Worm (Caenorhabditis elegans) whole organism, L1 larva: ENCODE results near the gene clec-49.

Source experiments
- C04F5.9 ChIP-seq: sonication (generic microtip); optimal IDR thresholded peaks from 2 replicates; lab custom pipeline; 2016; ENCODE audit warnings: missing genetic modification characterization, missing compliant biosample characterization
- C16A3.4 ChIP-seq: fragments of 150-350 bp; optimal IDR thresholded peaks from 2 replicates; lab custom pipeline; 2014; ENCODE audit warnings: missing biosample characterization, missing genetic modification characterization
- C34B4.2 ChIP-seq: sonication (generic microtip); optimal IDR thresholded peaks from 2 replicates; lab custom pipeline; 2017; ENCODE audit warnings: mild to moderate bottlenecking, missing genetic modification characterization, missing compliant biosample characterization
- F16B12.6 ChIP-seq: fragments of 150-350 bp; optimal IDR thresholded peaks from 2 replicates; lab custom pipeline; 2014; ENCODE audit warnings: missing biosample characterization, missing genetic modification characterization
- Y116A8C.19 ChIP-seq: sonication (generic microtip); optimal IDR thresholded peaks from 2 replicates; lab custom pipeline; 2016; ENCODE audit warnings: missing compliant biosample characterization, missing genetic modification characterization, borderline replicate concordance
- aly-2 ChIP-seq: fragments of 150-350 bp; optimal IDR thresholded peaks from 2 replicates; lab custom pipeline; 2014; ENCODE audit warnings: missing biosample characterization, missing genetic modification characterization
- blmp-1 ChIP-seq: fragments of 150-350 bp; optimal IDR thresholded peaks from 2 replicates; lab custom pipeline; 2014; ENCODE audit warnings: missing biosample characterization, missing genetic modification characterization
- ceh-82 ChIP-seq, 3 experiments: fragments of 150-350 bp in 1 of 3; sonication (generic microtip) in 2 of 3; optimal IDR thresholded peaks; 2 replicates each; lab custom pipeline; 2014 to 2017; ENCODE audit warnings: missing biosample characterization in 3 of 3, missing genetic modification characterization in 3 of 3
- ceh-88 ChIP-seq: fragments of 200-800 bp; sonication (Bioruptor generic); IDR thresholded peaks from 2 replicates; pipeline ENCODE4 v1.3.6; 2022; ENCODE audit warnings: missing genetic modification characterization, missing compliant biosample characterization
- ces-1 ChIP-seq: fragments of 150-350 bp; optimal IDR thresholded peaks from 2 replicates; lab custom pipeline; 2014; ENCODE audit warnings: missing biosample characterization, missing genetic modification reagents, missing genetic modification characterization
- dpl-1 ChIP-seq, 3 experiments: fragments of 150-350 bp in 2 of 3; sonication (generic microtip) in 1 of 3; optimal IDR thresholded peaks; 2 replicates each; lab custom pipeline; 2014 to 2017; ENCODE audit warnings: missing biosample characterization in 3 of 3, missing genetic modification characterization in 3 of 3, missing genetic modification reagents in 3 of 3
- efl-1 ChIP-seq, 4 experiments: fragments of 150-350 bp; optimal IDR thresholded peaks in 3 of 4; peaks in 1 of 4; 1 replicate in 1 of 4; 2 replicates in 3 of 4; lab custom pipeline; 2014; ENCODE audit warnings: missing biosample characterization in 2 of 4, missing genetic modification characterization in 2 of 4, missing genetic modification reagents in 2 of 4
- egl-13 ChIP-seq: sonication (generic microtip); optimal IDR thresholded peaks from 2 replicates; lab custom pipeline; 2016; ENCODE audit warnings: missing genotype, missing genetic modification reagents, missing genetic modification characterization, missing compliant biosample characterization
- elt-2 ChIP-seq: sonication (generic microtip); optimal IDR thresholded peaks from 2 replicates; lab custom pipeline; 2016; ENCODE audit warnings: missing genetic modification characterization, mild to moderate bottlenecking, inconsistent platforms, missing compliant biosample characterization, missing genetic modification reagents
- elt-3 ChIP-seq, 6 experiments: fragments of 150-350 bp in 1 of 6; sonication (generic microtip); optimal IDR thresholded peaks; 2 replicates each; lab custom pipeline; 2017 to 2018; ENCODE audit warnings: missing biosample characterization in 6 of 6, missing genetic modification characterization in 6 of 6, inconsistent platforms in 1 of 6
- ets-5 ChIP-seq: fragments of 200-800 bp; sonication (Bioruptor generic); IDR thresholded peaks from 2 replicates; pipeline ENCODE4 v1.3.6; 2022; ENCODE audit warnings: missing genetic modification characterization, missing compliant biosample characterization
- fkh-10 ChIP-seq: sonication (generic microtip); optimal IDR thresholded peaks from 2 replicates; lab custom pipeline; 2017; ENCODE audit warnings: missing biosample characterization, missing genetic modification reagents, missing genetic modification characterization
- fkh-4 ChIP-seq: sonication (generic microtip); optimal IDR thresholded peaks from 2 replicates; lab custom pipeline; 2016; ENCODE audit warnings: missing compliant biosample characterization, missing genetic modification characterization, borderline replicate concordance
- fkh-8 ChIP-seq: sonication (generic microtip); optimal IDR thresholded peaks from 2 replicates; lab custom pipeline; 2016; ENCODE audit warnings: mild to moderate bottlenecking, missing genetic modification characterization, missing compliant biosample characterization
- fos-1 ChIP-seq: fragments of 150-350 bp; optimal IDR thresholded peaks from 2 replicates; lab custom pipeline; 2014; ENCODE audit warnings: missing biosample characterization, missing genetic modification characterization
- grh-1 ChIP-seq: fragments of 200-800 bp; sonication (Bioruptor generic); IDR thresholded peaks from 2 replicates; pipeline ENCODE4 v1.3.6; 2022; ENCODE audit warnings: missing genetic modification reagents, missing genetic modification characterization, missing compliant biosample characterization
- hlh-4 ChIP-seq: sonication (generic microtip); optimal IDR thresholded peaks from 2 replicates; lab custom pipeline; 2016; ENCODE audit warnings: mild to moderate bottlenecking, missing genetic modification characterization, missing compliant biosample characterization
- irx-1 ChIP-seq: sonication (generic microtip); optimal IDR thresholded peaks from 2 replicates; lab custom pipeline; 2016; ENCODE audit warnings: missing genetic modification characterization, missing compliant biosample characterization
- isw-1 ChIP-seq: fragments of 200-800 bp; sonication (Bioruptor generic); IDR thresholded peaks from 2 replicates; pipeline ENCODE4 v1.3.6; 2022; ENCODE audit warnings: missing genetic modification characterization, missing compliant biosample characterization
- lin-13 ChIP-seq: fragments of 150-350 bp; optimal IDR thresholded peaks from 2 replicates; lab custom pipeline; 2014; ENCODE audit warnings: missing biosample characterization, missing genetic modification reagents, missing genetic modification characterization
- lin-14 ChIP-seq: fragments of 200-800 bp; sonication (Bioruptor generic); optimal IDR thresholded peaks from 2 replicates; lab custom pipeline; 2018; ENCODE audit warnings: mild to moderate bottlenecking, missing genetic modification characterization, moderate library complexity, missing compliant biosample characterization
- lin-35 ChIP-seq, 2 experiments: fragments of 150-350 bp; optimal IDR thresholded peaks; 2 replicates each; lab custom pipeline; 2014; ENCODE audit warnings: missing biosample characterization in 2 of 2, missing genetic modification characterization in 2 of 2, missing genetic modification reagents in 2 of 2
- lsy-2 ChIP-seq, 2 experiments: fragments of 150-350 bp; optimal IDR thresholded peaks; 2 replicates each; lab custom pipeline; 2014; ENCODE audit warnings: missing biosample characterization in 2 of 2, missing genetic modification characterization in 2 of 2
- mdl-1 ChIP-seq, 2 experiments: fragments of 150-350 bp; optimal IDR thresholded peaks; 2 replicates each; lab custom pipeline; 2014 to 2017; ENCODE audit warnings: missing biosample characterization in 2 of 2, missing genetic modification characterization in 2 of 2, inconsistent platforms in 1 of 2
- nhr-237 ChIP-seq: fragments of 150-350 bp; optimal IDR thresholded peaks from 2 replicates; lab custom pipeline; 2014; ENCODE audit warnings: missing biosample characterization, missing genetic modification characterization
- nhr-28 ChIP-seq: fragments of 150-350 bp; optimal IDR thresholded peaks from 2 replicates; lab custom pipeline; 2014; ENCODE audit warnings: missing biosample characterization, missing genetic modification characterization
- nhr-47 ChIP-seq: sonication (generic microtip); optimal IDR thresholded peaks from 2 replicates; lab custom pipeline; 2016; ENCODE audit warnings: mild to moderate bottlenecking, missing genetic modification characterization, moderate library complexity, missing compliant biosample characterization
- nhr-85 ChIP-seq: sonication (generic microtip); peaks from one replicate; lab custom pipeline; 2016; ENCODE audit warnings: missing genetic modification characterization, inconsistent platforms, missing compliant biosample characterization
- nhr-90 ChIP-seq: sonication (generic microtip); optimal IDR thresholded peaks from 2 replicates; lab custom pipeline; 2016; ENCODE audit warnings: mild to moderate bottlenecking, missing genetic modification characterization, missing compliant biosample characterization; ENCODE audit not compliant: poor library complexity
- pag-3 ChIP-seq: sonication (generic microtip); optimal IDR thresholded peaks from 2 replicates; lab custom pipeline; 2017; ENCODE audit warnings: missing genetic modification characterization, mild to moderate bottlenecking, missing compliant biosample characterization, antibody characterized with exemption, borderline replicate concordance; ENCODE audit not compliant: insufficient read depth
- pax-3 ChIP-seq: fragments of 200-800 bp; sonication (Bioruptor generic); optimal IDR thresholded peaks from 2 replicates; lab custom pipeline; 2018; ENCODE audit warnings: mild to moderate bottlenecking, missing genetic modification characterization, moderate library complexity, missing compliant biosample characterization
- pqm-1 ChIP-seq: sonication (generic microtip); optimal IDR thresholded peaks from 3 replicates; lab custom pipeline; 2017; ENCODE audit warnings: missing biosample characterization, missing genetic modification characterization
- rnt-1 ChIP-seq: sonication (generic microtip); optimal IDR thresholded peaks from 2 replicates; lab custom pipeline; 2016; ENCODE audit warnings: mild to moderate bottlenecking, missing genetic modification characterization, moderate library complexity, missing compliant biosample characterization
- snpc-4 ChIP-seq: fragments of 150-350 bp; optimal IDR thresholded peaks from 2 replicates; lab custom pipeline; 2014; ENCODE audit warnings: missing biosample characterization, missing genetic modification characterization
- snu-23 ChIP-seq: sonication (generic microtip); optimal IDR thresholded peaks from 2 replicates; lab custom pipeline; 2016; ENCODE audit warnings: missing genetic modification characterization, missing compliant biosample characterization
- sox-4 ChIP-seq: sonication (generic microtip); optimal IDR thresholded peaks from 2 replicates; lab custom pipeline; 2016; ENCODE audit warnings: missing genetic modification characterization, missing compliant biosample characterization
- sptf-1 ChIP-seq: fragments of 150-350 bp; optimal IDR thresholded peaks from 2 replicates; lab custom pipeline; 2014; ENCODE audit warnings: missing biosample characterization, missing genetic modification characterization
- tbx-2 ChIP-seq: sonication (generic microtip); optimal IDR thresholded peaks from 2 replicates; lab custom pipeline; 2016; ENCODE audit warnings: missing genetic modification characterization, missing compliant biosample characterization
- tlp-1 ChIP-seq: fragments of 150-350 bp; optimal IDR thresholded peaks from 2 replicates; lab custom pipeline; 2014; ENCODE audit warnings: missing biosample characterization, missing genetic modification characterization
- unc-130 ChIP-seq: fragments of 150-350 bp; optimal IDR thresholded peaks from 2 replicates; lab custom pipeline; 2017; ENCODE audit warnings: missing biosample characterization, missing genetic modification characterization, inconsistent platforms
- unc-30 ChIP-seq: sonication (generic microtip); optimal IDR thresholded peaks from 2 replicates; lab custom pipeline; 2017; ENCODE audit warnings: missing biosample characterization, missing genetic modification characterization
- unc-98 ChIP-seq: fragments of 200-800 bp; sonication (Bioruptor generic); IDR thresholded peaks from 2 replicates; pipeline ENCODE4 v1.3.6; 2022; ENCODE audit warnings: missing genetic modification characterization, missing compliant biosample characterization
- zag-1 ChIP-seq: fragments of 150-350 bp; optimal IDR thresholded peaks from 2 replicates; lab custom pipeline; 2014; ENCODE audit warnings: missing biosample characterization, missing genetic modification characterization
- ztf-11 ChIP-seq, 2 experiments: sonication (generic microtip); optimal IDR thresholded peaks; 2 replicates each; lab custom pipeline; 2016 to 2017; ENCODE audit warnings: missing genetic modification characterization in 2 of 2, missing biosample characterization in 1 of 2, missing compliant biosample characterization in 1 of 2

clec-49 gene

DNA sequence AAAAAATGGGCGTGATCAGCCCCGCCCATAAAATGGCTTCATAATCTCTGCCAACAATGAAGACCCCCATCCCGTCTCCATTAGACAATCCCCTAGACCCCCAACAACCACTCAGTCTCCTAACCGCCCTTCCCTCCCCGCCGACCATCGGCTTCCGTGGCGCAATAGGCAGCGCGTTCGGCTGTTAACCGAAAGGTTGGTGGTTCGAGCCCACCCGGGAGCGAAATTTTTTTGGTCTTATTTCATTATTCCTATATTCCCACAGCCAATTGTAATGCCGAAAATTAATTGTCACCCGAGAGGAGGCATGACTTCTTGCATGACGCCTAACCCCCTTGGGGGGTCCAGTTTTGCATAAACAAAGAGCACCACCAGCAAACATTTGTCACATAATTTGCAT is 28.1 kb downstream of the clec-49 start (continued):
- TF ChIP-seq blmp-1 (tag; lab: Kevin White, UChicago) (no peak), ceh-82 (tag; optimal IDR thresholded peaks at IDR 0.05; lab: Kevin White, UChicago) (peak in 1 of 3 experiments; percentile 14), elt-2 (no peak), egl-13 (no peak), ceh-88 (GFP tag; lab: Robert Waterston, UW) (no peak), lin-13 (no peak), irx-1 (no peak), dpl-1 (GFP tag; optimal IDR thresholded peaks at IDR 0.05; lab: Kevin White, UChicago) (no peak), C16A3.4 (tag; lab: Kevin White, UChicago) (no peak), aly-2 (tag; lab: Kevin White, UChicago) (no peak), Y116A8C.19 (tag; lab: Kevin White, UChicago) (no peak), unc-130 (peak; percentile 5), fkh-8 (tag; lab: Kevin White, UChicago) (no peak), ztf-11 (tag; optimal IDR thresholded peaks at IDR 0.05; lab: Kevin White, UChicago) (no peak), elt-3 (tag; optimal IDR thresholded peaks at IDR 0.05; lab: Kevin White, UChicago) (no peak), sptf-1 (tag; lab: Kevin White, UChicago) (no peak), hlh-4 (tag; lab: Kevin White, UChicago) (no peak), lin-35 (GFP tag; optimal IDR thresholded peaks at IDR 0.05; lab: Kevin White, UChicago) (peak in 1 of 2 experiments; percentile 10), F16B12.6 (no peak), lin-14 (GFP tag; lab: Kevin White, UChicago) (no peak), tlp-1 (tag; lab: Kevin White, UChicago) (no peak), fos-1 (tag; lab: Kevin White, UChicago) (no peak), mdl-1 (tag; optimal IDR thresholded peaks at IDR 0.05; lab: Kevin White, UChicago) (peak in 1 of 2 experiments; percentile 14), ces-1 (GFP tag; lab: Kevin White, UChicago) (no peak), zag-1 (tag; lab: Kevin White, UChicago) (no peak), nhr-28 (tag; lab: Kevin White, UChicago) (no peak), fkh-10 (GFP tag; lab: Kevin White, UChicago) (no peak), pqm-1 (tag; lab: Kevin White, UChicago) (no peak), sox-4 (tag; lab: Kevin White, UChicago) (no peak), isw-1 (no peak), unc-98 (no peak), unc-30 (tag; lab: Kevin White, UChicago) (no peak), snpc-4 (tag; lab: Kevin White, UChicago) (no peak), rnt-1 (peak; percentile 49), nhr-90 (tag; lab: Kevin White, UChicago) (no peak), C04F5.9 (tag; lab: Kevin White, UChicago) (no peak), ets-5 (no peak), snu-23 (GFP tag; lab: Kevin White, UChicago) (no peak), nhr-237 (no peak), pax-3 (no peak), grh-1 (GFP tag; lab: Robert Waterston, UW) (no peak), pag-3 (tag; lab: Kevin White, UChicago) (no peak), fkh-4 (tag; lab: Kevin White, UChicago) (no peak), nhr-85 (tag; lab: Kevin White, UChicago) (no peak), nhr-47 (tag; lab: Kevin White, UChicago) (no peak), C34B4.2 (tag; lab: Kevin White, UChicago) (no peak), lsy-2 (tag; optimal IDR thresholded peaks at IDR 0.05; lab: Kevin White, UChicago) (peak in 1 of 2 experiments; percentile 36), tbx-2 (tag; lab: Kevin White, UChicago) (peak; percentile 1), efl-1 (optimal IDR thresholded peaks at IDR 0.05; lab: Kevin White, UChicago) (no peak), efl-1 (GFP tag; optimal IDR thresholded peaks at IDR 0.05 in 1 of 2; lab: Kevin White, UChicago) (peak in 1 of 2 experiments; percentile 92)
